2 fruit fly cellular contexts compared by ENCODE assay signal in genomic region chr2L:20805624-20806339, dm6.
TF ChIP-seq lines count a peak whose summit lies in the region.

No protein-coding gene starts in this region.

TF ChIP-seq in whole organism, embryonic, 481 proteins besides CTCF, POLR2A, EP300 and RAD21 (continued from another document and continues in another):
- TF ChIP-seq CG4424 (GFP tag; optimal IDR thresholded peaks at IDR 0.05; lab: Kevin White, UChicago), result peak; percentile 95
- peak; percentile 92 for TF ChIP-seq CG34376 (GFP tag; optimal IDR thresholded peaks at IDR 0.05; lab: Kevin White, UChicago)
- TF ChIP-seq Opbp (GFP tag; IDR thresholded peaks at IDR 0.05; lab: Robert Waterston, UW; ENCODE audit: partially characterized antibody), result no peak
- TF ChIP-seq CG1832 (GFP tag; optimal IDR thresholded peaks at IDR 0.05; lab: Kevin White, UChicago), result no peak
- peak; percentile 95 for TF ChIP-seq esg (GFP tag; conservative IDR thresholded peaks at IDR 0.05; lab: Robert Waterston, UW)
- peak; percentile 88 for TF ChIP-seq Max (GFP tag; optimal IDR thresholded peaks at IDR 0.05; lab: Kevin White, UChicago)
- peak; percentile 96 for TF ChIP-seq HHEX (GFP tag; optimal IDR thresholded peaks at IDR 0.05; lab: Kevin White, UChicago)
- peak; percentile 71 for TF ChIP-seq CG8290 (GFP tag; optimal IDR thresholded peaks at IDR 0.05; lab: Kevin White, UChicago)
- peak; percentile 7 to 92 for TF ChIP-seq CG8290 (tag; optimal IDR thresholded peaks at IDR 0.05; lab: Kevin White, UChicago)
- TF ChIP-seq CG6683 (GFP tag; optimal IDR thresholded peaks at IDR 0.05; lab: Kevin White, UChicago), result peak; percentile 90
- TF ChIP-seq ken (GFP tag; IDR thresholded peaks at IDR 0.05; lab: Robert Waterston, UW), result peak; percentile 92
- peak; percentile 98 for TF ChIP-seq Ptx1 (GFP tag; IDR thresholded peaks at IDR 0.05; lab: Robert Waterston, UW)
- peak; percentile 92 for TF ChIP-seq CG30431 (GFP tag; optimal IDR thresholded peaks at IDR 0.05; lab: Kevin White, UChicago)
- peak; percentile 63 for TF ChIP-seq Hey (tag; optimal IDR thresholded peaks at IDR 0.05; lab: Kevin White, UChicago)
- peak; percentile 94 for TF ChIP-seq odd (GFP tag; optimal IDR thresholded peaks at IDR 0.05; lab: Kevin White, UChicago)
- TF ChIP-seq dpn (GFP tag; optimal IDR thresholded peaks at IDR 0.05; lab: Kevin White, UChicago), result peak; percentile 78 to 96
- peak; percentile 83 for TF ChIP-seq sqz (GFP tag; optimal IDR thresholded peaks at IDR 0.05; lab: Kevin White, UChicago)
- TF ChIP-seq ara (GFP tag; IDR thresholded peaks at IDR 0.05; lab: Robert Waterston, UW), result peak; percentile 93
- peak; percentile 89 for TF ChIP-seq nerfin-1 (tag; optimal IDR thresholded peaks at IDR 0.05; lab: Kevin White, UChicago)
- peak; percentile 99 for TF ChIP-seq row (GFP tag; IDR thresholded peaks at IDR 0.05; lab: Robert Waterston, UW)
- TF ChIP-seq fu2 (GFP tag; optimal IDR thresholded peaks at IDR 0.05; lab: Kevin White, UChicago), result peak; percentile 80
- peak; percentile 71 for TF ChIP-seq TFAM (GFP tag; optimal IDR thresholded peaks at IDR 0.05; lab: Kevin White, UChicago)
- peak; percentile 96 for TF ChIP-seq nmo (GFP tag; optimal IDR thresholded peaks at IDR 0.05; lab: Kevin White, UChicago)
- TF ChIP-seq CG2678 (tag; optimal IDR thresholded peaks at IDR 0.05; lab: Kevin White, UChicago), result peak; percentile 97
- peak; percentile 37 for TF ChIP-seq Sry-δ (GFP tag; optimal IDR thresholded peaks at IDR 0.05; lab: Kevin White, UChicago)
- TF ChIP-seq PHDP (tag; optimal IDR thresholded peaks at IDR 0.05; lab: Kevin White, UChicago), result peak; percentile 97
- peak; percentile 71 for TF ChIP-seq CHES-1-like (GFP tag; optimal IDR thresholded peaks at IDR 0.05; lab: Kevin White, UChicago)
- TF ChIP-seq CG18476 (GFP tag; optimal IDR thresholded peaks at IDR 0.05; lab: Kevin White, UChicago), result peak; percentile 88
- TF ChIP-seq Abd-B (GFP tag; optimal IDR thresholded peaks at IDR 0.05; lab: Kevin White, UChicago), result peak; percentile 94
- TF ChIP-seq CG12744 (GFP tag; optimal IDR thresholded peaks at IDR 0.05; lab: Kevin White, UChicago), result peak; percentile 33
- TF ChIP-seq Asciz (GFP tag; optimal IDR thresholded peaks at IDR 0.05; lab: Kevin White, UChicago), result peak; percentile 94
- TF ChIP-seq ham (GFP tag; IDR thresholded peaks at IDR 0.05; lab: Robert Waterston, UW), result peak; percentile 88
- peak; percentile 96 for TF ChIP-seq CG6689 (GFP tag; IDR thresholded peaks at IDR 0.05; lab: Robert Waterston, UW)
- TF ChIP-seq CG7963 (GFP tag; IDR thresholded peaks at IDR 0.05; lab: Robert Waterston, UW; ENCODE audit: partially characterized antibody), result peak; percentile 70
- TF ChIP-seq Hr51 (GFP tag; optimal IDR thresholded peaks at IDR 0.05; lab: Kevin White, UChicago), result peak; percentile 76 to 97
- TF ChIP-seq CG12391 (tag; optimal IDR thresholded peaks at IDR 0.05; lab: Kevin White, UChicago), result peak; percentile 97
- peak; percentile 80 for TF ChIP-seq mirr (GFP tag; optimal IDR thresholded peaks at IDR 0.05; lab: Kevin White, UChicago)
- TF ChIP-seq gem (tag; optimal IDR thresholded peaks at IDR 0.05; lab: Kevin White, UChicago), result peak; percentile 98
- peak; percentile 94 for TF ChIP-seq CG11247 (GFP tag; IDR thresholded peaks at IDR 0.05; lab: Robert Waterston, UW)
- no peak for TF ChIP-seq pita (GFP tag; optimal IDR thresholded peaks at IDR 0.05; lab: Kevin White, UChicago)
- peak; percentile 93 for TF ChIP-seq H2.0 (GFP tag; IDR thresholded peaks at IDR 0.05; lab: Robert Waterston, UW)
- TF ChIP-seq CG2199 (GFP tag; IDR thresholded peaks at IDR 0.05; lab: Robert Waterston, UW), result peak; percentile 84; the same call in 2 of the 3 replicates
- TF ChIP-seq bcd (GFP tag; optimal IDR thresholded peaks at IDR 0.05; lab: Kevin White, UChicago), result peak; percentile 95
- TF ChIP-seq CG3065 (GFP tag; optimal IDR thresholded peaks at IDR 0.05; lab: Kevin White, UChicago), result peak; percentile 84
- TF ChIP-seq Xbp1 (GFP tag; optimal IDR thresholded peaks at IDR 0.05; lab: Kevin White, UChicago), result peak; percentile 95
- TF ChIP-seq crc (GFP tag; optimal IDR thresholded peaks at IDR 0.05; lab: Kevin White, UChicago), result peak; percentile 55
- TF ChIP-seq CG11398 (GFP tag; optimal IDR thresholded peaks at IDR 0.05; lab: Kevin White, UChicago), result peak; percentile 65
- peak; percentile 94 for TF ChIP-seq al (GFP tag; IDR thresholded peaks at IDR 0.05; lab: Robert Waterston, UW)
- TF ChIP-seq Dref (GFP tag; IDR thresholded peaks at IDR 0.05; lab: Robert Waterston, UW), result peak; percentile 27; the same call in 1 of the 2 replicates
- peak; percentile 82 for TF ChIP-seq onecut (GFP tag; IDR thresholded peaks at IDR 0.05; lab: Robert Waterston, UW)
- peak; percentile 93 for TF ChIP-seq ase (GFP tag; IDR thresholded peaks at IDR 0.05; lab: Robert Waterston, UW)
- peak; percentile 34 for TF ChIP-seq CG9876 (GFP tag; optimal IDR thresholded peaks at IDR 0.05; lab: Kevin White, UChicago)
- TF ChIP-seq CG18764 (GFP tag; optimal IDR thresholded peaks at IDR 0.05; lab: Kevin White, UChicago), result peak; percentile 88
- peak in 1 of 2 experiments; percentile 96 for TF ChIP-seq eve (GFP tag; optimal IDR thresholded peaks at IDR 0.05; lab: Kevin White, UChicago)
- TF ChIP-seq CG31388 (GFP tag; optimal IDR thresholded peaks at IDR 0.05; lab: Kevin White, UChicago), result peak; percentile 89
- TF ChIP-seq CG1233 (GFP tag; optimal IDR thresholded peaks at IDR 0.05; lab: Kevin White, UChicago), result peak; percentile 92
- TF ChIP-seq CG11456 (GFP tag; IDR thresholded peaks at IDR 0.05; lab: Robert Waterston, UW), result peak; percentile 94; the same call in 2 of the 3 replicates
- peak; percentile 6 for TF ChIP-seq CG33213 (GFP tag; optimal IDR thresholded peaks at IDR 0.05; lab: Kevin White, UChicago)
- peak; percentile 96 for TF ChIP-seq Dbx (GFP tag; IDR thresholded peaks at IDR 0.05; lab: Robert Waterston, UW)
- TF ChIP-seq CG17359 (tag; optimal IDR thresholded peaks at IDR 0.05; lab: Kevin White, UChicago), result peak; percentile 97
- TF ChIP-seq Oaz (GFP tag; IDR thresholded peaks at IDR 0.05; lab: Robert Waterston, UW), result peak; percentile 90
- TF ChIP-seq Drgx (GFP tag; IDR thresholded peaks at IDR 0.05; lab: Robert Waterston, UW), result peak; percentile 82
- TF ChIP-seq tgo (GFP tag; IDR thresholded peaks at IDR 0.05; lab: Robert Waterston, UW), result peak; percentile 94
- TF ChIP-seq CG10366 (GFP tag; IDR thresholded peaks at IDR 0.05; lab: Robert Waterston, UW), result peak; percentile 95
- peak; percentile 55 for TF ChIP-seq pnt (GFP tag; optimal IDR thresholded peaks at IDR 0.05; lab: Kevin White, UChicago)

TF ChIP-seq in whole organism, prepupa, 60 proteins besides CTCF, POLR2A, EP300 and RAD21 (continued from another document):
- TF ChIP-seq CG16779 (tag; optimal IDR thresholded peaks at IDR 0.05; lab: Kevin White, UChicago) (peak; percentile 49), Ets21C (GFP tag; optimal IDR thresholded peaks at IDR 0.05; lab: Kevin White, UChicago) (peak; percentile 15), CG11294 (GFP tag; IDR thresholded peaks at IDR 0.05; lab: Robert Waterston, UW) (0 out of 2 replicates have a peak, but pooled peaks have one; percentile 38), fd85E (GFP tag; optimal IDR thresholded peaks at IDR 0.05; lab: Kevin White, UChicago) (no peak), Hr38 (GFP tag; optimal IDR thresholded peaks at IDR 0.05; lab: Kevin White, UChicago) (no peak), Gug (GFP tag; IDR thresholded peaks at IDR 0.05; lab: Robert Waterston, UW) (peak; percentile 63), Ets96B (tag; optimal IDR thresholded peaks at IDR 0.05; lab: Kevin White, UChicago) (peak; percentile 49), fkh (GFP tag; optimal IDR thresholded peaks at IDR 0.05; lab: Kevin White, UChicago) (peak; percentile 60)
